Worm (Caenorhabditis elegans): Measurements from ENCODE around the gene cyp-34A5.

DNA sequence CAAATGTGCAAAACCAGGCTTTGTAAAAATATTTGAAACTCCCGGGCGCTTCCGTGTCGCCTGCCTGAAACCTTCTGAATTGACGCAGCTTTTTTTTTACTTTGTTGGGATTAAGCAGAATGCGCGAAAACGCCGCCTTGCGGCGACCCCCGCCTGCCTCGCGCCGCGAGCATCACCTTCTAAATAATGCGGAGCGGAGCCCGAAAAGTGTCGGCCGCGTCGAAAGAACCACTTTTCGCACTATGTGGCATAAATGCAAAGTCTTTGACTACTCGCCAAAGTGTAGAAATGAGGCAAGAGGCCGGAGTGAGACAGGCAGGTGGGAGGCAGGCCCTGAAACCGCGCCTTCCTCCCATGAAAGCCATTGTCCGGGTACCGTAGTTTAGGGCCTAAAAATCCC lies 44.4 kb downstream of the cyp-34A5 start:
- TF ChIP-seq snpc-1.3 (tag; optimal IDR thresholded peaks at IDR 0.05; ENCODE audit: insufficient read depth) (no peak), atf-7 (tag; optimal IDR thresholded peaks at IDR 0.05) (no peak), unc-62 (GFP tag; optimal IDR thresholded peaks at IDR 0.05) (no peak), rpc-1 (optimal IDR thresholded peaks at IDR 0.05) (no peak), rpc-1 (tag; optimal IDR thresholded peaks at IDR 0.05) (no peak), bed-2 (GFP tag; IDR thresholded peaks at IDR 0.05) (no peak), chd-7 (tag; optimal IDR thresholded peaks at IDR 0.05) (no peak), pha-4 (tag; optimal IDR thresholded peaks at IDR 0.05) (no peak), zfh-2 (GFP tag; conservative IDR thresholded peaks at IDR 0.05) (no peak; the same call in 1 of the 2 replicates), nhr-179 (tag; optimal IDR thresholded peaks at IDR 0.05) (no peak)
